Worm (Caenorhabditis elegans) whole organism, L1 larva: ENCODE measurements around the gene nhr-286.
A peak's percentile ranks its signal among the peaks of the same experiment; 100 is the strongest.

Experiments used
- F16B12.6 ChIP-seq: fragments of 150-350 bp; optimal IDR thresholded peaks from 2 replicates; lab custom pipeline; 2014; ENCODE audit warnings: missing biosample characterization, missing genetic modification characterization
- aha-1 ChIP-seq: fragments of 150-350 bp; optimal IDR thresholded peaks from 2 replicates; lab custom pipeline; 2014; ENCODE audit warnings: missing biosample characterization, missing genetic modification characterization
- ama-1 ChIP-seq: fragments of 150-350 bp; optimal IDR thresholded peaks from 2 replicates; lab custom pipeline; 2014
- blmp-1 ChIP-seq: fragments of 150-350 bp; optimal IDR thresholded peaks from 2 replicates; lab custom pipeline; 2014; ENCODE audit warnings: missing biosample characterization, missing genetic modification characterization
- ceh-63 ChIP-seq: fragments of 200-800 bp; sonication (Bioruptor generic); optimal IDR thresholded peaks from 2 replicates; lab custom pipeline; 2018; ENCODE audit warnings: mild to moderate bottlenecking, missing genetic modification characterization, missing compliant biosample characterization
- ceh-90 ChIP-seq: sonication (generic microtip); optimal IDR thresholded peaks from 2 replicates; lab custom pipeline; 2016; ENCODE audit warnings: missing genetic modification characterization, missing compliant biosample characterization
- ces-1 ChIP-seq: fragments of 150-350 bp; optimal IDR thresholded peaks from 2 replicates; lab custom pipeline; 2014; ENCODE audit warnings: missing biosample characterization, missing genetic modification reagents, missing genetic modification characterization
- dsc-1 ChIP-seq: sonication (generic microtip); optimal IDR thresholded peaks from 2 replicates; lab custom pipeline; 2016; ENCODE audit warnings: mild to moderate bottlenecking, missing genetic modification characterization, missing compliant biosample characterization
- efl-1 ChIP-seq, 4 experiments: fragments of 150-350 bp; optimal IDR thresholded peaks in 3 of 4; peaks in 1 of 4; 1 replicate in 1 of 4; 2 replicates in 3 of 4; lab custom pipeline; 2014; ENCODE audit warnings: missing biosample characterization in 2 of 4, missing genetic modification characterization in 2 of 4, missing genetic modification reagents in 2 of 4
- elt-2 ChIP-seq: sonication (generic microtip); optimal IDR thresholded peaks from 2 replicates; lab custom pipeline; 2016; ENCODE audit warnings: missing genetic modification characterization, mild to moderate bottlenecking, inconsistent platforms, missing compliant biosample characterization, missing genetic modification reagents
- elt-3 ChIP-seq, 6 experiments: fragments of 150-350 bp in 1 of 6; sonication (generic microtip); optimal IDR thresholded peaks; 2 replicates each; lab custom pipeline; 2017 to 2018; ENCODE audit warnings: missing biosample characterization in 6 of 6, missing genetic modification characterization in 6 of 6, inconsistent platforms in 1 of 6
- fkh-8 ChIP-seq: sonication (generic microtip); optimal IDR thresholded peaks from 2 replicates; lab custom pipeline; 2016; ENCODE audit warnings: mild to moderate bottlenecking, missing genetic modification characterization, missing compliant biosample characterization
- fos-1 ChIP-seq: fragments of 150-350 bp; optimal IDR thresholded peaks from 2 replicates; lab custom pipeline; 2014; ENCODE audit warnings: missing biosample characterization, missing genetic modification characterization
- hlh-17 ChIP-seq: fragments of 200-800 bp; sonication (Bioruptor generic); optimal IDR thresholded peaks from 2 replicates; lab custom pipeline; 2018; ENCODE audit warnings: missing genetic modification characterization, mild to moderate bottlenecking, missing compliant biosample characterization, moderate library complexity, borderline replicate concordance
- jun-1 ChIP-seq: fragments of 150-350 bp; optimal IDR thresholded peaks from 2 replicates; lab custom pipeline; 2014; ENCODE audit warnings: missing biosample characterization, missing genetic modification reagents, missing genetic modification characterization
- lin-13 ChIP-seq: fragments of 150-350 bp; optimal IDR thresholded peaks from 2 replicates; lab custom pipeline; 2014; ENCODE audit warnings: missing biosample characterization, missing genetic modification reagents, missing genetic modification characterization
- lin-14 ChIP-seq: fragments of 200-800 bp; sonication (Bioruptor generic); optimal IDR thresholded peaks from 2 replicates; lab custom pipeline; 2018; ENCODE audit warnings: mild to moderate bottlenecking, missing genetic modification characterization, moderate library complexity, missing compliant biosample characterization
- lin-15B ChIP-seq: fragments of 150-350 bp; sonication (generic microtip); optimal IDR thresholded peaks from 3 replicates; lab custom pipeline; 2014; ENCODE audit warnings: missing biosample characterization, missing genetic modification characterization
- lin-35 ChIP-seq, 2 experiments: fragments of 150-350 bp; optimal IDR thresholded peaks; 2 replicates each; lab custom pipeline; 2014; ENCODE audit warnings: missing biosample characterization in 2 of 2, missing genetic modification characterization in 2 of 2, missing genetic modification reagents in 2 of 2
- nhr-237 ChIP-seq: fragments of 150-350 bp; optimal IDR thresholded peaks from 2 replicates; lab custom pipeline; 2014; ENCODE audit warnings: missing biosample characterization, missing genetic modification characterization
- nhr-28 ChIP-seq: fragments of 150-350 bp; optimal IDR thresholded peaks from 2 replicates; lab custom pipeline; 2014; ENCODE audit warnings: missing biosample characterization, missing genetic modification characterization
- nhr-47 ChIP-seq: sonication (generic microtip); optimal IDR thresholded peaks from 2 replicates; lab custom pipeline; 2016; ENCODE audit warnings: mild to moderate bottlenecking, missing genetic modification characterization, moderate library complexity, missing compliant biosample characterization
- nhr-71 ChIP-seq: sonication (generic microtip); optimal IDR thresholded peaks from 2 replicates; lab custom pipeline; 2016; ENCODE audit warnings: mild to moderate bottlenecking, missing genetic modification characterization, moderate library complexity, missing compliant biosample characterization
- nhr-90 ChIP-seq: sonication (generic microtip); optimal IDR thresholded peaks from 2 replicates; lab custom pipeline; 2016; ENCODE audit warnings: mild to moderate bottlenecking, missing genetic modification characterization, missing compliant biosample characterization; ENCODE audit not compliant: poor library complexity
- pqm-1 ChIP-seq: sonication (generic microtip); optimal IDR thresholded peaks from 3 replicates; lab custom pipeline; 2017; ENCODE audit warnings: missing biosample characterization, missing genetic modification characterization
- skn-1 ChIP-seq: fragments of 150-350 bp; optimal IDR thresholded peaks from 2 replicates; lab custom pipeline; 2014; ENCODE audit warnings: missing biosample characterization, missing genetic modification characterization
- snu-23 ChIP-seq: sonication (generic microtip); optimal IDR thresholded peaks from 2 replicates; lab custom pipeline; 2016; ENCODE audit warnings: missing genetic modification characterization, missing compliant biosample characterization
- sox-4 ChIP-seq: sonication (generic microtip); optimal IDR thresholded peaks from 2 replicates; lab custom pipeline; 2016; ENCODE audit warnings: missing genetic modification characterization, missing compliant biosample characterization
- sptf-1 ChIP-seq: fragments of 150-350 bp; optimal IDR thresholded peaks from 2 replicates; lab custom pipeline; 2014; ENCODE audit warnings: missing biosample characterization, missing genetic modification characterization
- sup-37 ChIP-seq: fragments of 200-800 bp; sonication (Bioruptor generic); optimal IDR thresholded peaks from 2 replicates; lab custom pipeline; 2018; ENCODE audit warnings: mild to moderate bottlenecking, missing genetic modification characterization, missing compliant biosample characterization
- tbx-2 ChIP-seq: sonication (generic microtip); optimal IDR thresholded peaks from 2 replicates; lab custom pipeline; 2016; ENCODE audit warnings: missing genetic modification characterization, missing compliant biosample characterization
- unc-30 ChIP-seq: sonication (generic microtip); optimal IDR thresholded peaks from 2 replicates; lab custom pipeline; 2017; ENCODE audit warnings: missing biosample characterization, missing genetic modification characterization
- unc-86 ChIP-seq: sonication (generic microtip); optimal IDR thresholded peaks from 2 replicates; lab custom pipeline; 2016; ENCODE audit warnings: missing genetic modification characterization, missing compliant biosample characterization
- zag-1 ChIP-seq: fragments of 150-350 bp; optimal IDR thresholded peaks from 2 replicates; lab custom pipeline; 2014; ENCODE audit warnings: missing biosample characterization, missing genetic modification characterization

Gene nhr-286

DNA sequence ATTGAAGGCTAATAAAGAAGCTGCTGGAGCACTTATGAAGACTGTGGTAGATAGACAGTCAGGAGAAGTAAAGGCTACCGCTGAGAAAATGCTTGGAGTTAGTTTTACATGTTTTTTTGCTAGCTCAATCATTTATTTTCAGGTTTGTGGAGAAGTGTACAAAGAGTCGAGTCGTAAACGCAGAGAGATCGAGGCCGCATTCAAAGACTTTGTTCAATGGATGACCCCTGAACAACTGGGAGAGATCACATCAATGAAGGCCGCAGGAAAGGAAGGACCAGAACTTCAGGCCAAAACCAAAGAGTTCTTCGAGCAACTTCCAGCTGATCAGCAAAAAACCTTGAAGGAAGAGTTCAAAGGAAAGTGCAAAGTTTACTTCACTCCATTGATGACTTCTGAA lies 12.6 kb downstream of the nhr-286 start:
- no peak for TF ChIP-seq sptf-1
- TF ChIP-seq unc-86 (tag; lab: Kevin White, UChicago): no peak
- TF ChIP-seq aha-1 (tag; lab: Kevin White, UChicago): no peak
- TF ChIP-seq, all 84 proteins: peak for 0

ce11 chrV:7076161-7076560 lies 15.2 kb downstream of the nhr-286 start:
- TF ChIP-seq elt-2 (peak; percentile 57), nhr-47 (tag; lab: Kevin White, UChicago) (no peak), jun-1 (peak; percentile 13), ceh-63 (GFP tag; lab: Kevin White, UChicago) (no peak), F16B12.6 (tag; lab: Kevin White, UChicago) (no peak), lin-35 (GFP tag; optimal IDR thresholded peaks at IDR 0.05; lab: Kevin White, UChicago) (peak in 1 of 2 experiments; percentile 30), efl-1 (optimal IDR thresholded peaks at IDR 0.05; lab: Kevin White, UChicago) (no peak), efl-1 (GFP tag; optimal IDR thresholded peaks at IDR 0.05 in 1 of 2; lab: Kevin White, UChicago) (peak in 1 of 2 experiments; percentile 88), unc-30 (tag; lab: Kevin White, UChicago) (no peak), nhr-71 (tag; lab: Kevin White, UChicago) (peak; percentile 12)

DNA sequence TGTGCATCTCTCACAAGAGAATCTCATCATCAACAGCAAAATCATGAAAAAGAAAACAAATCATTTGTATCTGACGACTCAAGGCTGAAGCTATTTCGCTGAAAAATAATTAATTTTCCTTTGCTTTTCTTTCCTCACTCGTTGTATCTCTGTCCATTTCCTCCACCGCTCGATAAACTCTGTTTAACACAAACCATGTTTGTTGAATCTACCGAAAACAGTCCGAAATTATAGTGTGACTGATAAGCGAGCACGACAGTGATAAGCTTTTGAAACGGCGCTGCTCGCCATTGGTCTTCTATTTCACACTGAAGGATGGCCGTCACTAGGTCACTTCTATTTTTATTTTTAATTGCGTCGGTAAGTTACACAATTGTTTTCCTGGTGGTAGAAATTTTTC lies 15.8 kb downstream of the nhr-286 start, which contains the start of gene npa-1:
npa-1 (plus strand) TSS at position 142 of the 400 bp plus-strand sequence.
- no peak for TF ChIP-seq zag-1
- TF ChIP-seq ceh-90 (tag; lab: Kevin White, UChicago): no peak
- peak; percentile 18 for TF ChIP-seq elt-2
- peak; percentile 48 for TF ChIP-seq pqm-1 (tag; lab: Kevin White, UChicago)
- TF ChIP-seq lin-14: no peak
- no peak for TF ChIP-seq fkh-8 (tag; lab: Kevin White, UChicago)
- no peak for TF ChIP-seq aha-1 (tag; lab: Kevin White, UChicago)
- TF ChIP-seq sox-4 (tag; lab: Kevin White, UChicago): no peak
- no peak for TF ChIP-seq sup-37 (GFP tag; lab: Kevin White, UChicago)
- TF ChIP-seq lin-13 (GFP tag; lab: Kevin White, UChicago): no peak
- TF ChIP-seq nhr-71 (tag; lab: Kevin White, UChicago): no peak
- no peak for TF ChIP-seq elt-3 (tag; optimal IDR thresholded peaks at IDR 0.05; lab: Kevin White, UChicago)
- TF ChIP-seq lin-15B (tag; lab: Kevin White, UChicago): no peak
- no peak for TF ChIP-seq ces-1 (GFP tag; lab: Kevin White, UChicago)
- no peak for TF ChIP-seq dsc-1 (tag; lab: Kevin White, UChicago)
- no peak for TF ChIP-seq efl-1 (optimal IDR thresholded peaks at IDR 0.05; lab: Kevin White, UChicago)
- peak in 1 of 2 experiments; percentile 75 for TF ChIP-seq efl-1 (GFP tag; optimal IDR thresholded peaks at IDR 0.05 in 1 of 2; lab: Kevin White, UChicago)
- TF ChIP-seq nhr-28 (tag; lab: Kevin White, UChicago): no peak

DNA sequence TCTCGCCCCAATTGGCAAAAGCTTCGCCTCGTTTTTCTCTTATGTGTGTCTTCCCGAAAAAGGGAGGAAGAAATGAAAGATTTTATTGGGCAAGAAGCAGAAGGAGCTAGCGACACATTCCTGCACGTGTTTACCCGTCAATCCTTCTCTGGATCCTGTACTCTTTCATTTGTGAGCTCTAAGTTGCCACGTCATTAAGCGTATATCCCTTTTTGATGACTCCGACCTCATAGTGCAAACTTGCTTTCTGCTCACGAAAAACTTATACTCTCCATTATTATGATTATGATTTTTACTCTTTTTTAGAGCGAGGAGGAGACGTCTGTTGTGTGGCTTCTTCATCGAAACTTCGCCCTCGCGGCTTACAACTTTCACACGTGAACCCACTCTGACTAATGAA lies 19.1 kb downstream of the nhr-286 start, which contains the start of gene F27B10.1:
F27B10.1 (plus strand) TSS at position 301 of the 400 bp plus-strand sequence.
- TF ChIP-seq lin-14 (peak; percentile 4), nhr-237 (tag; lab: Kevin White, UChicago) (no peak)

DNA sequence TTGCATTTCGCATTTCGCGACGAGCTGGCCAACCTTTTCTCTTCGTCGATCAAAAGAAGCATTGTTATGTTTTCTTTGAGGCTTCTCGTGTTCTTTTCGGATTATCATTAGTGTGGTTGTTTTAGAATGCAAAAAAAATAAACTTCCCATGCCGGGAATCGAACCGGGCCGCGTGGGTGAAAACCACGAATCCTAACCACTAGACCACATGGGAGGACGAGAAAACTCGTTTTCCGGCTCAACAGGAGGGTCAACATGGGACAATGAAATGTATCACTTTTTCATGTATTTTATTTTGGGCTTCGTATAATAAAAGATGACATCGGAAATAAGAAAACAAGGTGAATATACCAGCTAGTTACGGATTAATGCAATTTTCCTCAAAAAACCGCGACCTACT lies 21.8 kb downstream of the nhr-286 start:
- TF ChIP-seq elt-3 (tag; optimal IDR thresholded peaks at IDR 0.05; lab: Kevin White, UChicago): no peak
- TF ChIP-seq efl-1 (optimal IDR thresholded peaks at IDR 0.05; lab: Kevin White, UChicago): no peak
- peak in 1 of 2 experiments; percentile 85 for TF ChIP-seq efl-1 (GFP tag; optimal IDR thresholded peaks at IDR 0.05 in 1 of 2; lab: Kevin White, UChicago)
- TF ChIP-seq nhr-28 (tag; lab: Kevin White, UChicago): no peak
- TF ChIP-seq, all 84 proteins: peak for 1

DNA sequence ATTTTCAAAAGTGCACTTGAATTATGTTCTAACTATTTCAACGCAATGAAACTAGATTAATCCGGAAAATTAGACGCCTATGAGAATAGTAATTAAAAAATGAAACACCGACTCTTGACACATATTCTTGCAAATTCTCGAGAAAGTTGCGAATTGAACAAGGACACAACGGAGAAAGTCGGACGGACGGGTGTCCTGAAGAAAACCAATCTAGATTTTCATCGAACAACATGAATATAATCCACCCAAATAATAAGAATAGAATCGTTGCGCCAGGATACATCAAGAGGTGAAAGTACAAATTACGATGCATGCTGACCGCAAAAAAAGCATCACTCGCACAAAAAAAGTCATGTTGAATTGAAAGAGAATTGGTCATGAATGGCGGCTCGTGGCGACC lies 22.5 kb downstream of the nhr-286 start:
- TF ChIP-seq hlh-17 (GFP tag; lab: Kevin White, UChicago): no peak
- TF ChIP-seq fos-1 (tag; lab: Kevin White, UChicago): no peak
- TF ChIP-seq tbx-2 (tag; lab: Kevin White, UChicago): no peak
- TF ChIP-seq nhr-90 (tag; lab: Kevin White, UChicago): no peak
- TF ChIP-seq skn-1 (tag; lab: Kevin White, UChicago): no peak
- TF ChIP-seq blmp-1 (tag; lab: Kevin White, UChicago): peak; percentile 82
- TF ChIP-seq ama-1: no peak
- no peak for TF ChIP-seq snu-23 (GFP tag; lab: Kevin White, UChicago)
